Worm (Caenorhabditis elegans): ENCODE results near the gene C54E4.5.

Gene C54E4.5

DNA sequence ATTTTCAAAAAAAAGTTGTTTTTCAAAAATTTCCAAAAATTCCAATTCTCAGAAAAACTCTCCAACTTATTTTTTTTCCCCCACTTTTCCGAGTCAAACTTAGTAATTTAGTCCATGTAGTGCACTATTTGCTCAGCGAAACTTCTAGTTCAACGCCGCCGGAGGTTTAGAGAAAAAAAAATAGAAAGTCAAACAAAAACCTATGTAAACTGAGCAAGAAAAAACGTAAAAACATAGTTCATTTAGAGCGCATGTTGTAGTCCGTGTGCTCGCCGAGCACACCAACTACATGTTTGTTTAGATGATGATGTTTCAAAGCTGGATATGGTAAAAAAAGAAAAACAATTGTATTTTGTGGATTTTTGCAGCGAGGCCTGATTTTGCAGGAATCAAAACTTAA is 13.2 kb upstream of the C54E4.5 start:
- TF ChIP-seq mep-1 (tag; optimal IDR thresholded peaks at IDR 0.05) (no peak), nhr-28 (tag; optimal IDR thresholded peaks at IDR 0.05) (peak; percentile 58), cey-2 (tag; optimal IDR thresholded peaks at IDR 0.05; ENCODE audit: borderline replicate concordance, insufficient read depth) (no peak), mdl-1 (tag; optimal IDR thresholded peaks at IDR 0.05) (no peak), unc-62 (GFP tag; optimal IDR thresholded peaks at IDR 0.05 in 1 of 2) (peak in 1 of 2 experiments; percentile 85), unc-62 (tag; optimal IDR thresholded peaks at IDR 0.05) (no peak), pha-4 (GFP tag; IDR thresholded peaks at IDR 0.05) (no peak), pha-4 (tag; optimal IDR thresholded peaks at IDR 0.05) (peak; percentile 70), sdz-12 (GFP tag; optimal IDR thresholded peaks at IDR 0.05) (no peak), spr-3 (GFP tag; optimal IDR thresholded peaks at IDR 0.05) (no peak), lin-29 (GFP tag; IDR thresholded peaks at IDR 0.05) (no peak), tag-97 (GFP tag; IDR thresholded peaks at IDR 0.05) (no peak), attf-4 (tag; optimal IDR thresholded peaks at IDR 0.05) (no peak), ama-1 (optimal IDR thresholded peaks at IDR 0.05) (no peak), saeg-2 (GFP tag; IDR thresholded peaks at IDR 0.05) (no peak)

DNA sequence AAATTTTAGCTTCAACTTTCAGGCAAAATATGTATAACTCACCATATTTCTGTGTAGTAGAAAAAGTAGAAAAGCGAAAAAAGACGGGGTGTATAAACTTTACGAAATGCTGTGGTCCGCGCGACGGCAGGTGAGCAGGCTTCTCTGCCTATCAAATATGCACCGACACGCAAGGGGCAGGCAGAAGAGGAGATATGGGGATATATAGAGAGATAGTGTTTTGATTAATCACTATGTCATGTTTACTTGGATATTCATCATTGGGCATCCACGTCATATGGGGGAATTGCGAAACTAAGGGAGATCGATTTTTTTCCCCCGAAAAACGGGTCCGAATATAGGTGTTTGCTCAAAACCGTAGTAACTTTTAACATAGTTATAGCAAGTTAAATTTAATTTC is 10.0 kb upstream of the C54E4.5 start, which contains the start of gene gcy-37:
Gene gcy-37 (minus strand): TSS at position 101 of the 400 bp plus-strand sequence.
- TF ChIP-seq mdt-29 (GFP tag; IDR thresholded peaks at IDR 0.05) (no peak), aha-1 (tag) (peak; percentile 7)

DNA sequence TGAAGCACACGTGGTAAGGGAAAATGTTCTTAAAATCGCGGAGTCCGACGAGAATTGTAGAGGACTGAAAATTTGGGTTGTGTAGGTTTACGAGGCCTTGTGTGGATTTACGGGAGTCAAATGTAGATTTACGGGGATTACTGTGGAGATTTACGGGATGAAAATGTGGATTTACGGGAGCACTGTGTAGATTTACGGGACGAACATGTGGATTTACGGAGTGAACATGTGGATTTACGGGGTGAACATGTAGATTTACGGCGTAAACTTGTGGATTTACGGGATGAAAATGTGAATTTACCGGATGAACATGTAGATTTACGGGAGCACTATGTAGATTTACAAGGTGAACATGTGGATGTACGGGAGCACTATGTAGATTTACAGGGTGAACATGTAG is 7.1 kb upstream of the C54E4.5 start:
- TF ChIP-seq sdz-12 (GFP tag; optimal IDR thresholded peaks at IDR 0.05) (no peak), daf-12 (tag; optimal IDR thresholded peaks at IDR 0.05) (no peak), lin-13 (GFP tag; optimal IDR thresholded peaks at IDR 0.05) (no peak), jun-1 (tag; optimal IDR thresholded peaks at IDR 0.05) (no peak), dmd-9 (GFP tag; IDR thresholded peaks at IDR 0.05) (no peak), mdt-29 (GFP tag; IDR thresholded peaks at IDR 0.05) (no peak), fkh-10 (GFP tag; optimal IDR thresholded peaks at IDR 0.05) (no peak), spr-3 (GFP tag; optimal IDR thresholded peaks at IDR 0.05) (no peak), nhr-76 (tag; optimal IDR thresholded peaks at IDR 0.05) (no peak), zfp-2 (tag; optimal IDR thresholded peaks at IDR 0.05) (no peak), set-16 (GFP tag; IDR thresholded peaks at IDR 0.05) (no peak), nhr-77 (tag; optimal IDR thresholded peaks at IDR 0.05) (no peak), lin-1 (GFP tag; IDR thresholded peaks at IDR 0.05) (no peak), ceh-28 (tag; optimal IDR thresholded peaks at IDR 0.05) (no peak)

DNA sequence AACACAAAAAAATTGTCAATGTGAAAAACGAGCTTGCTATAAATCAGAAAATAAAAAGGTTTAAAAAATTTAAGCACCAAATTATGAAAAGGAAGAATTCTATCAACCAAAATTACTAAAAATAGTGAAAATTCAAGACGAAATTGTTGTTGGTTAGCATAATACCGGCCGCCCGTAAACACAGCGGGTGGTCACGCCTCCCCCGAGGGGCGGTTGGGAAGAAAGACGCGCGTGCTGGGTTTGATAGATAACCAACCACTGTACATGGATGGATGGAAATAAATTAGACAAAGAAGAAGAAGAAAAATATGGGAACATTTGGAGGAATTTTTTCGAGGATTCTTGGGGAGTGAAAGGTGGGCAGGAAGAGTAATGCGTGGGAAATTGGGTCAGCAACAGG is 6.8 kb downstream of the C54E4.5 start:
- TF ChIP-seq nhr-6 (tag; optimal IDR thresholded peaks at IDR 0.05) (no peak), sdz-12 (GFP tag; optimal IDR thresholded peaks at IDR 0.05) (no peak), dmd-9 (GFP tag; IDR thresholded peaks at IDR 0.05) (no peak), nhr-111 (GFP tag; optimal IDR thresholded peaks at IDR 0.05) (no peak), mes-2 (tag; optimal IDR thresholded peaks at IDR 0.05; ENCODE audit: poor library complexity, severe bottlenecking) (no peak), D1046.2 (GFP tag; IDR thresholded peaks at IDR 0.05) (no peak), dmd-6 (GFP tag; IDR thresholded peaks at IDR 0.05) (no peak), zfp-2 (tag; optimal IDR thresholded peaks at IDR 0.05) (no peak), nhr-28 (tag; optimal IDR thresholded peaks at IDR 0.05) (no peak), jun-1 (tag; optimal IDR thresholded peaks at IDR 0.05) (no peak), aly-2 (tag; optimal IDR thresholded peaks at IDR 0.05) (no peak), F49E8.2 (tag; optimal IDR thresholded peaks at IDR 0.05; ENCODE audit: borderline replicate concordance) (no peak), lsy-2 (tag; optimal IDR thresholded peaks at IDR 0.05) (no peak), unc-39 (tag; optimal IDR thresholded peaks at IDR 0.05) (no peak), lin-1 (GFP tag; IDR thresholded peaks at IDR 0.05) (no peak), Y5F2A.4 (GFP tag; optimal IDR thresholded peaks at IDR 0.05) (no peak)
